Worm (Caenorhabditis elegans) whole organism, L4/young adult: ENCODE measurements around the gene K10D6.3.

ENCODE experiments used
- W03F9.2 ChIP-seq: fragments of 150-350 bp; optimal IDR thresholded peaks from 2 replicates; lab custom pipeline; 2014; ENCODE audit warnings: missing biosample characterization, missing genetic modification characterization
- dao-5 ChIP-seq: sonication (generic microtip); optimal IDR thresholded peaks from 2 replicates; lab custom pipeline; 2016; ENCODE audit warnings: missing genotype, missing genetic modification characterization, moderate library complexity, missing compliant biosample characterization
- him-1 ChIP-seq: sonication (generic microtip); optimal IDR thresholded peaks from 2 replicates; lab custom pipeline; 2016; ENCODE audit warnings: missing genotype, missing genetic modification reagents, missing genetic modification characterization, missing compliant biosample characterization

K10D6.3 gene

ce11 chrV:11247846-11248245 is 47.4 kb downstream of the K10D6.3 start, which contains the start of gene mam-4:
TSS of gene mam-4 (plus strand) at chrV:11248146.
- TF ChIP-seq dao-5: no peak
- TF ChIP-seq him-1 (tag; lab: Kevin White, UChicago): no peak
- no peak for TF ChIP-seq W03F9.2 (tag; lab: Kevin White, UChicago)

- TF ChIP-seq W03F9.2 (tag; lab: Kevin White, UChicago): no peak
- no peak for TF ChIP-seq him-1 (tag; lab: Kevin White, UChicago)
- TF ChIP-seq dao-5: no peak
These were observed 50.3 kb downstream of the K10D6.3 start, which contains the start of gene T19B10.12 for ce11 chrV:11250735-11251134. TSS of gene T19B10.12 (plus strand) at chrV:11251035.
